Fruit fly (Drosophila melanogaster) whole organism, embryonic: ENCODE results near the gene CG10710.

ENCODE experiments used
- CG17186 ChIP-seq: fragments of 200-800 bp; sonication (Bioruptor generic); optimal IDR thresholded peaks from 3 replicates; lab custom pipeline; 2017; ENCODE audit warnings: missing biosample characterization, missing genetic modification reagents, missing genetic modification characterization
- CG7271 ChIP-seq: fragments of 200-800 bp; sonication (Bioruptor generic); optimal IDR thresholded peaks from 2 replicates; lab custom pipeline; 2018; ENCODE audit warnings: missing biosample characterization, mild to moderate bottlenecking, missing genetic modification characterization, moderate library complexity
- CG9609 ChIP-seq: fragments of 200-800 bp; sonication (Bioruptor generic); optimal IDR thresholded peaks from 3 replicates; lab custom pipeline; 2016; ENCODE audit warnings: missing biosample characterization, missing genetic modification characterization
- Med ChIP-seq: fragments of 200-800 bp; sonication (Bioruptor generic); peaks from one replicate; lab custom pipeline; 2016; ENCODE audit warnings: missing biosample characterization, missing genetic modification characterization, mild to moderate bottlenecking, inconsistent platforms, moderate library complexity
- Sry-β ChIP-seq: fragments of 200-800 bp; sonication (Bioruptor generic); optimal IDR thresholded peaks from 2 replicates; lab custom pipeline; 2018; ENCODE audit warnings: missing biosample characterization, mild to moderate bottlenecking, missing genetic modification characterization, moderate library complexity
- dysf ChIP-seq: fragments of 200-800 bp; sonication (Bioruptor generic); IDR thresholded peaks from 3 replicates; pipeline ENCODE4 v1.3.6; 2022; ENCODE audit warnings: missing biosample characterization, missing genetic modification characterization
- gro ChIP-seq: fragments of 200-800 bp; sonication (Bioruptor generic); optimal IDR thresholded peaks from 2 replicates; lab custom pipeline; 2016; ENCODE audit warnings: missing biosample characterization, missing genetic modification characterization
- nau ChIP-seq: fragments of 200-800 bp; sonication (Bioruptor generic); optimal IDR thresholded peaks from 3 replicates; lab custom pipeline; 2017; ENCODE audit warnings: missing biosample characterization, mild to moderate bottlenecking, missing genetic modification characterization, missing genetic modification reagents
- onecut ChIP-seq: fragments of 200-800 bp; sonication (Bioruptor generic); IDR thresholded peaks from 2 replicates; pipeline ENCODE4 v1.3.6; 2022; ENCODE audit warnings: missing biosample characterization, missing genetic modification characterization
- pita ChIP-seq: fragments of 200-800 bp; sonication (Bioruptor generic); optimal IDR thresholded peaks from 2 replicates; lab custom pipeline; 2017; ENCODE audit warnings: missing biosample characterization, mild to moderate bottlenecking, missing genetic modification characterization
- stc ChIP-seq: fragments of 200-800 bp; sonication (Bioruptor generic); IDR thresholded peaks from 2 replicates; pipeline ENCODE4 v1.3.6; 2022; ENCODE audit warnings: missing biosample characterization, missing genetic modification characterization
- vnd ChIP-seq: fragments of 200-800 bp; sonication (Bioruptor generic); IDR thresholded peaks from 3 replicates; pipeline ENCODE4 v1.3.6; 2022; ENCODE audit warnings: missing biosample characterization, missing genetic modification characterization; ENCODE audit not compliant: partially characterized antibody
- zen2 ChIP-seq: fragments of 200-800 bp; sonication (Bioruptor generic); IDR thresholded peaks from 3 replicates; pipeline ENCODE4 v1.3.6; 2022; ENCODE audit warnings: missing biosample characterization, missing genetic modification characterization; ENCODE audit not compliant: partially characterized antibody

DNA sequence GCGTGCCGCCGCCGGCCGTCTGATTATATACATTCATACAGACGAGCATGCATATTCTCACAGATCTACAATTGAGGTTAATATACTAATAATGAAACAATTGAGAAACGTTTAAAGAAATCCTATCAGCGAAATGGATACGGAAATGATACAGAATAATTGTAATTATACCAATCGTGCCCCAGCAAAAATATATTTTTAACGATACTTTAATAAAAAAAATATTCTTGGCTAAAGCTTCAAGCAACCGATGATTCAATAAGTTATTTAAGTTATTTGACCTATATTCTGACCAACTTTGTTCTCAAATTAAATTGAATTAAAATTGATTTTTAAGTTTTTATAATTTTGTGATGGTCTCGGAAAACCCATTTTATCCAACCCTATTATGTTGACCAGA lies 43.3 kb downstream of the CG10710 start:
- TF ChIP-seq Sry-β (GFP tag; lab: Kevin White, UChicago), result no peak
- TF ChIP-seq dysf (GFP tag; lab: Robert Waterston, UW), result no peak
- no peak for TF ChIP-seq nau (GFP tag; lab: Kevin White, UChicago)
- TF ChIP-seq CG17186, result no peak
- TF ChIP-seq CG7271 (tag; lab: Kevin White, UChicago), result no peak
- no peak for TF ChIP-seq stc (GFP tag; lab: Robert Waterston, UW)
- TF ChIP-seq zen2 (GFP tag; lab: Robert Waterston, UW), result no peak
- TF ChIP-seq CG9609 (GFP tag; lab: Kevin White, UChicago), result no peak
- no peak for TF ChIP-seq gro (GFP tag; lab: Kevin White, UChicago)
- no peak for TF ChIP-seq onecut (GFP tag; lab: Robert Waterston, UW)
- TF ChIP-seq vnd (GFP tag; lab: Robert Waterston, UW), result no peak
- no peak for TF ChIP-seq Med
- TF ChIP-seq pita (GFP tag; lab: Kevin White, UChicago), result no peak
